Fruit fly (Drosophila melanogaster) whole organism, embryonic: Measurements from ENCODE around the gene CG6983.

Experiments
- Bdp1 ChIP-seq: fragments of 200-800 bp; sonication (Bioruptor generic); optimal IDR thresholded peaks from 3 replicates; lab custom pipeline; 2016; ENCODE audit warnings: missing biosample characterization, missing genetic modification characterization
- Bteb2 ChIP-seq: fragments of 200-800 bp; sonication (Bioruptor generic); optimal IDR thresholded peaks from 2 replicates; lab custom pipeline; 2016; ENCODE audit warnings: missing biosample characterization, missing genetic modification characterization
- C15 ChIP-seq: fragments of 200-800 bp; sonication (Bioruptor generic); IDR thresholded peaks from 3 replicates; pipeline ENCODE4 v1.3.6; 2022; ENCODE audit warnings: missing biosample characterization, missing genetic modification characterization
- CG11504 ChIP-seq: fragments of 200-800 bp; sonication (Bioruptor generic); optimal IDR thresholded peaks from 3 replicates; lab custom pipeline; 2019; ENCODE audit warnings: missing biosample characterization, mild to moderate bottlenecking, missing genetic modification characterization, moderate library complexity
- CG12391 ChIP-seq: fragments of 200-800 bp; sonication (Bioruptor generic); optimal IDR thresholded peaks from 3 replicates; lab custom pipeline; 2018; ENCODE audit warnings: missing biosample characterization, mild to moderate bottlenecking, missing genetic modification characterization, moderate library complexity
- CG14667 ChIP-seq: fragments of 200-800 bp; sonication (Bioruptor generic); IDR thresholded peaks from 2 replicates; pipeline ENCODE4 v1.3.6; 2022; ENCODE audit warnings: missing biosample characterization, missing genetic modification characterization
- CG14710 ChIP-seq: fragments of 200-800 bp; sonication (Bioruptor generic); optimal IDR thresholded peaks from 3 replicates; lab custom pipeline; 2019; ENCODE audit warnings: missing biosample characterization, mild to moderate bottlenecking, missing genetic modification characterization, moderate library complexity
- CG16779 ChIP-seq: fragments of 200-800 bp; sonication (Bioruptor generic); IDR thresholded peaks from 2 replicates; pipeline ENCODE4 v1.3.6; 2022; ENCODE audit warnings: missing biosample characterization, missing genetic modification characterization
- CG17359 ChIP-seq: fragments of 200-800 bp; sonication (Bioruptor generic); optimal IDR thresholded peaks from 3 replicates; lab custom pipeline; 2018; ENCODE audit warnings: missing biosample characterization, mild to moderate bottlenecking, missing genetic modification characterization, moderate library complexity
- CG18011 ChIP-seq: fragments of 200-800 bp; sonication (Bioruptor generic); optimal IDR thresholded peaks from 2 replicates; lab custom pipeline; 2017; ENCODE audit warnings: missing biosample characterization, missing genetic modification characterization, mild to moderate bottlenecking, moderate library complexity, missing genotype
- CG18599 ChIP-seq: fragments of 200-800 bp; sonication (Bioruptor generic); optimal IDR thresholded peaks from 3 replicates; lab custom pipeline; 2017; ENCODE audit warnings: missing biosample characterization, missing genetic modification characterization, mild to moderate bottlenecking, moderate library complexity, missing genetic modification reagents
- CG32532 ChIP-seq: fragments of 200-800 bp; sonication (Bioruptor generic); IDR thresholded peaks from 2 replicates; pipeline ENCODE4 v1.3.6; 2022; ENCODE audit warnings: missing biosample characterization, missing genetic modification characterization
- CG33213 ChIP-seq: fragments of 200-800 bp; sonication (Bioruptor generic); optimal IDR thresholded peaks from 3 replicates; lab custom pipeline; 2016; ENCODE audit warnings: missing biosample characterization, missing genetic modification characterization
- CG34376 ChIP-seq: fragments of 200-800 bp; sonication (Bioruptor generic); optimal IDR thresholded peaks from 2 replicates; lab custom pipeline; 2018; ENCODE audit warnings: missing biosample characterization, mild to moderate bottlenecking, missing genetic modification characterization
- CG4360 ChIP-seq: fragments of 200-800 bp; sonication (Bioruptor generic); IDR thresholded peaks from 2 replicates; pipeline ENCODE4 v1.3.6; 2022; ENCODE audit warnings: missing biosample characterization, missing genetic modification characterization
- CG4820 ChIP-seq: fragments of 200-800 bp; sonication (Bioruptor generic); optimal IDR thresholded peaks from 3 replicates; lab custom pipeline; 2016; ENCODE audit warnings: missing biosample characterization, missing genetic modification characterization
- CG7963 ChIP-seq: fragments of 200-800 bp; sonication (Bioruptor generic); IDR thresholded peaks from 3 replicates; pipeline ENCODE4 v1.3.6; 2022; ENCODE audit warnings: missing biosample characterization, missing genetic modification characterization; ENCODE audit not compliant: partially characterized antibody
- CG8388 ChIP-seq: fragments of 200-800 bp; sonication (Bioruptor generic); optimal IDR thresholded peaks from 2 replicates; lab custom pipeline; 2019; ENCODE audit warnings: missing biosample characterization, mild to moderate bottlenecking, missing genetic modification characterization, moderate library complexity
- CG9932 ChIP-seq: fragments of 200-800 bp; sonication (Bioruptor generic); IDR thresholded peaks from 2 replicates; pipeline ENCODE4 v1.3.6; 2022; ENCODE audit warnings: missing biosample characterization, missing genetic modification characterization
- Chrac-16 ChIP-seq: fragments of 200-800 bp; sonication (Bioruptor generic); optimal IDR thresholded peaks from 3 replicates; lab custom pipeline; 2016; ENCODE audit warnings: missing biosample characterization, missing genetic modification characterization
- D19A ChIP-seq: fragments of 200-800 bp; optimal IDR thresholded peaks from 3 replicates; lab custom pipeline; 2019; ENCODE audit warnings: missing biosample characterization, mild to moderate bottlenecking, missing genetic modification characterization, moderate library complexity
- Doc3 ChIP-seq: fragments of 200-800 bp; sonication (Bioruptor generic); IDR thresholded peaks from 3 replicates; pipeline ENCODE4 v1.3.6; 2022; ENCODE audit warnings: missing biosample characterization, missing genetic modification characterization; ENCODE audit not compliant: partially characterized antibody
- Dref ChIP-seq: fragments of 200-800 bp; sonication (Bioruptor generic); IDR thresholded peaks from 2 replicates; pipeline ENCODE4 v1.3.6; 2022; ENCODE audit warnings: missing biosample characterization, missing genetic modification characterization
- Ets65A ChIP-seq: fragments of 200-800 bp; sonication (Bioruptor generic); peaks from one replicate; lab custom pipeline; 2016; ENCODE audit warnings: missing biosample characterization, missing genetic modification characterization
- Hmr ChIP-seq: fragments of 200-800 bp; sonication (Bioruptor generic); optimal IDR thresholded peaks from 3 replicates; lab custom pipeline; 2017; ENCODE audit warnings: mild to moderate bottlenecking, missing biosample characterization, missing genetic modification reagents, missing genetic modification characterization
- Hr39 ChIP-seq: fragments of >200 bp; optimal IDR thresholded peaks from 2 replicates; lab custom pipeline; 2017
- Hr78 ChIP-seq, 2 experiments: fragments of 200-800 bp in 1 of 2; fragments of >200 bp in 1 of 2; sonication (Bioruptor generic) in 1 of 2; optimal IDR thresholded peaks; 2 replicates each; lab custom pipeline; 2017 to 2019; ENCODE audit warnings: missing biosample characterization in 2 of 2, missing genetic modification characterization in 2 of 2, mild to moderate bottlenecking in 1 of 2, moderate library complexity in 1 of 2
- MBD-R2 ChIP-seq: fragments of 200-800 bp; sonication (Bioruptor generic); IDR thresholded peaks from 2 replicates; pipeline ENCODE4 v1.3.6; 2022; ENCODE audit warnings: missing biosample characterization, missing genetic modification characterization
- Max ChIP-seq: fragments of 200-800 bp; sonication (Bioruptor generic); optimal IDR thresholded peaks from 2 replicates; lab custom pipeline; 2016; ENCODE audit warnings: missing biosample characterization, mild to moderate bottlenecking, missing genetic modification characterization
- Rx ChIP-seq: fragments of 200-800 bp; sonication (Bioruptor generic); IDR thresholded peaks from 2 replicates; pipeline ENCODE4 v1.3.6; 2022; ENCODE audit warnings: missing biosample characterization, missing genetic modification characterization
- Trl ChIP-seq, 3 experiments: fragments of >200 bp in 2 of 3; fragments of 200-800 bp in 1 of 3; sonication (Bioruptor generic) in 1 of 3; optimal IDR thresholded peaks; 2 replicates in 1 of 3; 3 replicates in 2 of 3; lab custom pipeline; 2016 to 2017; ENCODE audit warnings: missing biosample characterization in 1 of 3, missing genetic modification characterization in 1 of 3
- ap ChIP-seq: fragments of 200-800 bp; sonication (Bioruptor generic); IDR thresholded peaks from 2 replicates; pipeline ENCODE4 v1.3.6; 2022; ENCODE audit warnings: missing biosample characterization, missing genetic modification characterization
- ato ChIP-seq: fragments of 200-800 bp; sonication (Bioruptor generic); IDR thresholded peaks from 2 replicates; pipeline ENCODE4 v1.3.6; 2022; ENCODE audit warnings: missing biosample characterization, missing genetic modification characterization; ENCODE audit not compliant: partially characterized antibody
- bcd ChIP-seq: fragments of 200-800 bp; sonication (Bioruptor generic); optimal IDR thresholded peaks from 2 replicates; lab custom pipeline; 2017; ENCODE audit warnings: missing biosample characterization, mild to moderate bottlenecking, missing genetic modification characterization
- croc ChIP-seq: fragments of 200-800 bp; sonication (Bioruptor generic); conservative IDR thresholded peaks from 3 replicates; pipeline ENCODE4 v1.3.6; 2022; ENCODE audit warnings: missing biosample characterization, missing genetic modification characterization
- dmrt99B ChIP-seq: fragments of 200-800 bp; sonication (Bioruptor generic); optimal IDR thresholded peaks from 2 replicates; lab custom pipeline; 2018; ENCODE audit warnings: missing biosample characterization, mild to moderate bottlenecking, missing genetic modification characterization, moderate library complexity
- grau ChIP-seq: fragments of 200-800 bp; optimal IDR thresholded peaks from 3 replicates; lab custom pipeline; 2019; ENCODE audit warnings: missing biosample characterization, mild to moderate bottlenecking, missing genetic modification characterization, moderate library complexity
- nerfin-1 ChIP-seq: fragments of 200-800 bp; sonication (Bioruptor generic); optimal IDR thresholded peaks from 3 replicates; lab custom pipeline; 2019; ENCODE audit warnings: missing biosample characterization, mild to moderate bottlenecking, missing genetic modification characterization, moderate library complexity
- odd ChIP-seq: fragments of 200-800 bp; sonication (Bioruptor generic); optimal IDR thresholded peaks from 2 replicates; lab custom pipeline; 2017; ENCODE audit warnings: missing biosample characterization, mild to moderate bottlenecking, missing genetic modification characterization
- pfk ChIP-seq: fragments of 200-800 bp; sonication (Bioruptor generic); optimal IDR thresholded peaks from 2 replicates; lab custom pipeline; 2018; ENCODE audit warnings: missing biosample characterization, mild to moderate bottlenecking, missing genetic modification characterization, moderate library complexity
- phol ChIP-seq: fragments of 200-800 bp; sonication (Bioruptor generic); optimal IDR thresholded peaks from 3 replicates; lab custom pipeline; 2018; ENCODE audit warnings: missing biosample characterization, mild to moderate bottlenecking, missing genetic modification characterization, moderate library complexity
- prd ChIP-seq, 3 experiments: fragments of >200 bp in 2 of 3; fragments of 200-800 bp in 1 of 3; sonication (Bioruptor generic) in 1 of 3; optimal IDR thresholded peaks in 2 of 3; IDR thresholded peaks in 1 of 3; 2 replicates in 2 of 3; 3 replicates in 1 of 3; pipeline versions ENCODE4 v1.3.6 to Lab custom; 2017 to 2022; ENCODE audit warnings: missing biosample characterization in 1 of 3, missing genetic modification characterization in 1 of 3
- psq ChIP-seq: fragments of 200-800 bp; sonication (Bioruptor generic); optimal IDR thresholded peaks from 2 replicates; lab custom pipeline; 2017; ENCODE audit warnings: missing biosample characterization, missing genetic modification characterization
- pum ChIP-seq: fragments of 200-800 bp; sonication (Bioruptor generic); optimal IDR thresholded peaks from 2 replicates; lab custom pipeline; 2016; ENCODE audit warnings: missing biosample characterization, missing genetic modification characterization
- seq ChIP-seq: fragments of 200-800 bp; sonication (Bioruptor generic); IDR thresholded peaks from 2 replicates; pipeline ENCODE4 v1.3.6; 2022; ENCODE audit warnings: missing biosample characterization, missing genetic modification characterization
- ssp ChIP-seq: fragments of 200-800 bp; sonication (Bioruptor generic); IDR thresholded peaks from 2 replicates; pipeline ENCODE4 v1.3.6; 2022; ENCODE audit warnings: missing biosample characterization, missing genetic modification characterization
- unpg ChIP-seq: fragments of 200-800 bp; sonication (Bioruptor generic); optimal IDR thresholded peaks from 3 replicates; lab custom pipeline; 2018; ENCODE audit warnings: missing biosample characterization, mild to moderate bottlenecking, missing genetic modification characterization, moderate library complexity
- zen2 ChIP-seq: fragments of 200-800 bp; sonication (Bioruptor generic); IDR thresholded peaks from 3 replicates; pipeline ENCODE4 v1.3.6; 2022; ENCODE audit warnings: missing biosample characterization, missing genetic modification characterization; ENCODE audit not compliant: partially characterized antibody

CG6983 gene

dm6 chr3L:8446050-8446781, 3.0 kb downstream of the CG6983 start (continued):
- no peak for TF ChIP-seq Trl (optimal IDR thresholded peaks at IDR 0.05; lab: Kevin White, UChicago)
- TF ChIP-seq Trl (GFP tag; optimal IDR thresholded peaks at IDR 0.05; lab: Kevin White, UChicago) = peak; percentile 10
- TF ChIP-seq CG9932 (GFP tag; lab: Robert Waterston, UW) = peak; percentile 79
- no peak for TF ChIP-seq CG16779 (GFP tag; lab: Robert Waterston, UW)
- TF ChIP-seq CG7963 (GFP tag; lab: Robert Waterston, UW) = no peak
- no peak for TF ChIP-seq Doc3 (GFP tag; lab: Robert Waterston, UW)
- TF ChIP-seq ssp (GFP tag; lab: Robert Waterston, UW) = no peak
- no peak for TF ChIP-seq prd (optimal IDR thresholded peaks at IDR 0.05; lab: Kevin White, UChicago)
- no peak for TF ChIP-seq prd (GFP tag; IDR thresholded peaks at IDR 0.05; lab: Robert Waterston, UW)
- TF ChIP-seq CG4360 (GFP tag; lab: Robert Waterston, UW) = no peak
- TF ChIP-seq Rx (GFP tag; lab: Robert Waterston, UW) = no peak; the same call in 1 of the 2 replicates
- peak; percentile 33 for TF ChIP-seq bcd (GFP tag; lab: Kevin White, UChicago)
- peak; percentile 70 for TF ChIP-seq CG18599 (GFP tag; lab: Kevin White, UChicago)
- peak; percentile 41; the same call in 1 of the 3 replicates for TF ChIP-seq C15
- peak; percentile 9 for TF ChIP-seq Chrac-16 (GFP tag; lab: Kevin White, UChicago)
- peak; percentile 11 for TF ChIP-seq CG8388 (GFP tag; lab: Kevin White, UChicago)
- no peak for TF ChIP-seq croc (GFP tag; lab: Robert Waterston, UW)
- TF ChIP-seq Hr78 (GFP tag; optimal IDR thresholded peaks at IDR 0.05; lab: Kevin White, UChicago) = no peak
- peak; percentile 61 for TF ChIP-seq dmrt99B (tag; lab: Kevin White, UChicago)
- TF ChIP-seq Bteb2 (GFP tag; lab: Kevin White, UChicago) = peak; percentile 47
- no peak for TF ChIP-seq ato (GFP tag; lab: Robert Waterston, UW)
- TF ChIP-seq CG17359 (tag; lab: Kevin White, UChicago) = peak; percentile 64
- no peak for TF ChIP-seq CG18011 (GFP tag; lab: Kevin White, UChicago)
- peak; percentile 34 for TF ChIP-seq D19A (tag; lab: Kevin White, UChicago)
- TF ChIP-seq Dref = no peak
- TF ChIP-seq CG12391 (tag; lab: Kevin White, UChicago) = peak; percentile 54
- no peak for TF ChIP-seq pfk (GFP tag; lab: Kevin White, UChicago)
- no peak for TF ChIP-seq ap (GFP tag; lab: Robert Waterston, UW)
- no peak for TF ChIP-seq Hr39 (lab: Kevin White, UChicago)
- peak; percentile 45; the same call in 1 of the 2 replicates for TF ChIP-seq seq (GFP tag; lab: Robert Waterston, UW)
- TF ChIP-seq Bdp1 (GFP tag; lab: Kevin White, UChicago) = no peak
- TF ChIP-seq MBD-R2 = no peak; the same call in 1 of the 2 replicates
- peak; percentile 29 for TF ChIP-seq CG33213
- no peak for TF ChIP-seq nerfin-1 (tag; lab: Kevin White, UChicago)
- TF ChIP-seq pum (GFP tag; lab: Kevin White, UChicago) = no peak
- TF ChIP-seq Hmr (GFP tag; lab: Kevin White, UChicago) = peak; percentile 57
- TF ChIP-seq grau (tag; lab: Kevin White, UChicago) = peak; percentile 75
- TF ChIP-seq CG34376 (GFP tag; lab: Kevin White, UChicago) = no peak
- TF ChIP-seq odd (GFP tag; lab: Kevin White, UChicago) = peak; percentile 42
- TF ChIP-seq phol (tag; lab: Kevin White, UChicago) = peak; percentile 30
- TF ChIP-seq CG11504 (tag; lab: Kevin White, UChicago) = peak; percentile 71
- TF ChIP-seq Max = no peak
- peak; percentile 68 for TF ChIP-seq Ets65A (GFP tag; lab: Kevin White, UChicago)
- peak; percentile 72 for TF ChIP-seq unpg
- TF ChIP-seq CG4820 (GFP tag; lab: Kevin White, UChicago) = peak; percentile 3
- no peak for TF ChIP-seq CG14710 (tag; lab: Kevin White, UChicago)
- TF ChIP-seq CG32532 = peak; percentile 46; the same call in 1 of the 2 replicates
- no peak for TF ChIP-seq psq
- no peak for TF ChIP-seq zen2 (GFP tag; lab: Robert Waterston, UW)
- TF ChIP-seq CG14667 (GFP tag; lab: Robert Waterston, UW) = no peak
